Fruit fly (Drosophila melanogaster) Kc167 (cell line): ENCODE results near the gene CG13385.

Experiments
- Myc ChIP-seq: fragments of >200 bp; optimal IDR thresholded peaks from 2 replicates; lab custom pipeline; 2017; ENCODE audit warnings: missing external identifiers
- Sin3A ChIP-seq: fragments of >200 bp; optimal IDR thresholded peaks from 2 replicates; lab custom pipeline; 2018; ENCODE audit warnings: missing external identifiers
- h ChIP-seq: fragments of >200 bp; optimal IDR thresholded peaks from 3 replicates; lab custom pipeline; 2018; ENCODE audit warnings: missing external identifiers
- insv ChIP-seq: fragments of >200 bp; optimal IDR thresholded peaks from 3 replicates; lab custom pipeline; 2018; ENCODE audit warnings: missing external identifiers
- psq ChIP-seq: fragments of >200 bp; optimal IDR thresholded peaks from 2 replicates; lab custom pipeline; 2017; ENCODE audit warnings: missing external identifiers
- ttk ChIP-seq: sonication (Bioruptor generic); optimal IDR thresholded peaks from 2 replicates; lab custom pipeline; 2017; ENCODE audit warnings: missing external identifiers

The CG13385 gene

dm6 chr2L:8365701-8366643, 30.5 kb upstream of the CG13385 start, which contains the start of gene Pp2A-29B:
Pp2A-29B (plus strand) TSS chr2L:8366038.
- TF ChIP-seq Sin3A (lab: Kevin White, UChicago) (no peak), h (lab: Kevin White, UChicago) (no peak), Myc (lab: Kevin White, UChicago) (no peak), psq (lab: Kevin White, UChicago) (no peak), ttk (lab: Kevin White, UChicago) (no peak), insv (lab: Kevin White, UChicago) (no peak)

dm6 chr2L:8370364-8371326, 25.8 kb upstream of the CG13385 start, which contains the start of gene CG17292:
CG17292 (plus strand) TSS chr2L:8370454.
- no peak for TF ChIP-seq ttk (lab: Kevin White, UChicago)
- TF ChIP-seq h (lab: Kevin White, UChicago), result no peak
- TF ChIP-seq insv (lab: Kevin White, UChicago), result no peak
- no peak for TF ChIP-seq psq (lab: Kevin White, UChicago)
- no peak for TF ChIP-seq Sin3A (lab: Kevin White, UChicago)
- TF ChIP-seq Myc (lab: Kevin White, UChicago), result no peak

dm6 chr2L:8371354-8371937, 25.0 kb upstream of the CG13385 start:
- no peak for TF ChIP-seq h (lab: Kevin White, UChicago)
- no peak for TF ChIP-seq Sin3A (lab: Kevin White, UChicago)
- no peak for TF ChIP-seq Myc (lab: Kevin White, UChicago)
- no peak for TF ChIP-seq psq (lab: Kevin White, UChicago)
- TF ChIP-seq insv (lab: Kevin White, UChicago), result no peak
- no peak for TF ChIP-seq ttk (lab: Kevin White, UChicago)

dm6 chr2L:8372248-8372647, 24.2 kb upstream of the CG13385 start:
- TF ChIP-seq Sin3A (lab: Kevin White, UChicago) (no peak), Myc (lab: Kevin White, UChicago) (no peak)

dm6 chr2L:8374235-8374634, 22.2 kb upstream of the CG13385 start, which contains the start of gene Wdr82:
Wdr82 (plus strand) TSS chr2L:8374461.
- TF ChIP-seq Sin3A (lab: Kevin White, UChicago) (no peak), psq (lab: Kevin White, UChicago) (no peak), ttk (lab: Kevin White, UChicago) (no peak), Myc (lab: Kevin White, UChicago) (no peak), insv (lab: Kevin White, UChicago) (no peak), h (lab: Kevin White, UChicago) (no peak)

- TF ChIP-seq ttk (lab: Kevin White, UChicago), result no peak
- no peak for TF ChIP-seq Myc (lab: Kevin White, UChicago)
- TF ChIP-seq psq (lab: Kevin White, UChicago), result no peak
- no peak for TF ChIP-seq insv (lab: Kevin White, UChicago)
- TF ChIP-seq h (lab: Kevin White, UChicago), result no peak
- TF ChIP-seq Sin3A (lab: Kevin White, UChicago), result no peak
Measured at dm6 chr2L:8376717-8377116, 19.7 kb upstream of the CG13385 start, which contains the start of the genes CG13390 and CG17294. CG13390 (minus strand) TSS chr2L:8376797. CG17294 (plus strand) TSS chr2L:8377035.

dm6 chr2L:8381508-8382036, 14.9 kb upstream of the CG13385 start, which contains the start of gene AlaRS:
AlaRS (minus strand) TSS chr2L:8381764.
- TF ChIP-seq h (lab: Kevin White, UChicago), result no peak
- TF ChIP-seq insv (lab: Kevin White, UChicago), result no peak

dm6 chr2L:8382646-8383045, 13.8 kb upstream of the CG13385 start, which contains the start of the genes CG13392 and Rcd4:
CG13392 (minus strand) TSS chr2L:8382807.
Rcd4 (plus strand) TSS chr2L:8382861.
- TF ChIP-seq h (lab: Kevin White, UChicago) (no peak), psq (lab: Kevin White, UChicago) (no peak), Myc (lab: Kevin White, UChicago) (no peak), Sin3A (lab: Kevin White, UChicago) (no peak), ttk (lab: Kevin White, UChicago) (no peak), insv (lab: Kevin White, UChicago) (no peak)

- TF ChIP-seq psq (lab: Kevin White, UChicago) (no peak), Myc (lab: Kevin White, UChicago) (no peak)
Measured at dm6 chr2L:8384108-8384601, 12.3 kb upstream of the CG13385 start, which contains the start of the genes Dad1 and CG13384. Dad1 (minus strand) TSS chr2L:8384137. CG13384 (plus strand) TSS chr2L:8384455.

dm6 chr2L:8384985-8385519, 11.4 kb upstream of the CG13385 start:
- TF ChIP-seq insv (lab: Kevin White, UChicago), result no peak
- TF ChIP-seq psq (lab: Kevin White, UChicago), result no peak
- TF ChIP-seq h (lab: Kevin White, UChicago), result no peak
- TF ChIP-seq ttk (lab: Kevin White, UChicago), result no peak
- TF ChIP-seq Myc (lab: Kevin White, UChicago), result no peak
